Worm (Caenorhabditis elegans) whole organism, early embryonic: ENCODE measurements around the gene fbxa-155.

Experiments
- B0310.2 ChIP-seq: sonication (generic microtip); optimal IDR thresholded peaks from 2 replicates; lab custom pipeline; 2016; ENCODE audit warnings: mild to moderate bottlenecking, missing genetic modification characterization, missing compliant biosample characterization
- F13C5.2 ChIP-seq: sonication (generic microtip); optimal IDR thresholded peaks from 2 replicates; lab custom pipeline; 2017; ENCODE audit warnings: mild to moderate bottlenecking, missing genetic modification characterization, inconsistent platforms, missing compliant biosample characterization
- aly-1 ChIP-seq: sonication (generic microtip); optimal IDR thresholded peaks from 2 replicates; lab custom pipeline; 2016; ENCODE audit warnings: missing genetic modification characterization, missing compliant biosample characterization
- ama-1 ChIP-seq: fragments of 150-350 bp; optimal IDR thresholded peaks from 2 replicates; lab custom pipeline; 2014
- ceh-13 ChIP-seq: fragments of 200-800 bp; sonication (Bioruptor generic); optimal IDR thresholded peaks from 2 replicates; lab custom pipeline; 2018; ENCODE audit warnings: mild to moderate bottlenecking, missing genetic modification characterization, missing compliant biosample characterization
- ceh-36 ChIP-seq: sonication (generic microtip); optimal IDR thresholded peaks from 2 replicates; lab custom pipeline; 2016; ENCODE audit warnings: missing genetic modification characterization, inconsistent platforms, missing compliant biosample characterization
- ets-7 ChIP-seq: sonication (generic microtip); optimal IDR thresholded peaks from 2 replicates; lab custom pipeline; 2016; ENCODE audit warnings: missing genotype, missing genetic modification characterization, missing compliant biosample characterization
- flt-1 ChIP-seq: fragments of 200-800 bp; sonication (Bioruptor generic); IDR thresholded peaks from 2 replicates; pipeline ENCODE4 v1.3.6; 2022; ENCODE audit warnings: missing genetic modification characterization, missing compliant biosample characterization
- hmbx-1 ChIP-seq: sonication (generic microtip); optimal IDR thresholded peaks from 2 replicates; lab custom pipeline; 2016; ENCODE audit warnings: mild to moderate bottlenecking, missing genetic modification characterization, missing compliant biosample characterization
- hmg-4 ChIP-seq: fragments of 200-800 bp; sonication (Bioruptor generic); optimal IDR thresholded peaks from 2 replicates; lab custom pipeline; 2018; ENCODE audit warnings: mild to moderate bottlenecking, missing genetic modification characterization, missing compliant biosample characterization
- hnd-1 ChIP-seq: sonication (generic microtip); optimal IDR thresholded peaks from 2 replicates; lab custom pipeline; 2016; ENCODE audit warnings: missing genetic modification characterization, missing compliant biosample characterization
- pes-1 ChIP-seq: fragments of 200-800 bp; sonication (Bioruptor generic); IDR thresholded peaks from 2 replicates; pipeline ENCODE4 v1.3.6; 2022; ENCODE audit warnings: missing genetic modification reagents, missing genetic modification characterization, missing compliant biosample characterization
- scrt-1 ChIP-seq: fragments of 200-800 bp; sonication (Bioruptor generic); IDR thresholded peaks from 2 replicates; pipeline ENCODE4 v1.3.6; 2022; ENCODE audit warnings: missing genetic modification characterization, missing compliant biosample characterization
- sea-1 ChIP-seq: fragments of 200-800 bp; sonication (Bioruptor generic); conservative IDR thresholded peaks from 2 replicates; pipeline ENCODE4 v1.3.6; 2022; ENCODE audit warnings: missing genetic modification characterization, missing compliant biosample characterization
- tbx-11 ChIP-seq: fragments of 200-800 bp; sonication (Bioruptor generic); IDR thresholded peaks from 2 replicates; pipeline ENCODE4 v1.3.6; 2022; ENCODE audit warnings: missing genetic modification characterization, missing compliant biosample characterization
- tbx-37 ChIP-seq: fragments of 200-800 bp; sonication (Bioruptor generic); conservative IDR thresholded peaks from 2 replicates; pipeline ENCODE4 v1.3.6; 2022; ENCODE audit warnings: missing genetic modification reagents, missing genetic modification characterization, missing compliant biosample characterization
- tra-4 ChIP-seq: sonication (generic microtip); optimal IDR thresholded peaks from 2 replicates; lab custom pipeline; 2017; ENCODE audit warnings: missing genetic modification characterization, missing compliant biosample characterization

Gene fbxa-155

DNA sequence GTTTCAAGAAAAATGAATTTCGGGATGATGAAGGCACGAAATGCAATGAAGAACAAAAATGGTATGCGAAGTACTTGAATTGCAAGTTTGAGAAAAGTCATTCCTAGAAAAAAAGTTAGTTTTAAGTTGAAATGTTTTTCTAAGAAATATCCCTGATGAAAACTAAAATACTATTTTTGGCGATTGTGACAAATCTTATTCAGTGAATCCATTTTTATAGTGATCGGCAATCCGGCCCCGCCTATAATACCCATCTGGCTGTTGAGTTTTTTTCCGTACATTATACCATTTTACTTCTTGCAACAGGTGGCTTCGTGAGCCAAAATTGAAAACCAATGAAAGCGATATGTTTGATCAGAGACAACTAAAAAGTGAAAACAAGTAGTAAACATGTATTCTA, 10.8 kb downstream of the fbxa-155 start, which contains the start of gene C05B5.17:
TSS of gene C05B5.17 (minus strand) at position 101 of the 400 bp plus-strand sequence.
- TF ChIP-seq aly-1 (tag; lab: Kevin White, UChicago) (no peak), scrt-1 (GFP tag; lab: Robert Waterston, UW) (no peak), F13C5.2 (tag; lab: Kevin White, UChicago) (no peak), ceh-13 (GFP tag; lab: Kevin White, UChicago) (no peak), tbx-11 (GFP tag; lab: Robert Waterston, UW) (no peak), tra-4 (no peak), pes-1 (GFP tag; lab: Robert Waterston, UW) (no peak), hnd-1 (tag; lab: Kevin White, UChicago) (no peak), sea-1 (GFP tag; lab: Robert Waterston, UW) (no peak), flt-1 (GFP tag; lab: Robert Waterston, UW) (no peak), B0310.2 (tag; lab: Kevin White, UChicago) (no peak), ceh-36 (no peak), tbx-37 (GFP tag; lab: Robert Waterston, UW) (no peak), ama-1 (no peak)

DNA sequence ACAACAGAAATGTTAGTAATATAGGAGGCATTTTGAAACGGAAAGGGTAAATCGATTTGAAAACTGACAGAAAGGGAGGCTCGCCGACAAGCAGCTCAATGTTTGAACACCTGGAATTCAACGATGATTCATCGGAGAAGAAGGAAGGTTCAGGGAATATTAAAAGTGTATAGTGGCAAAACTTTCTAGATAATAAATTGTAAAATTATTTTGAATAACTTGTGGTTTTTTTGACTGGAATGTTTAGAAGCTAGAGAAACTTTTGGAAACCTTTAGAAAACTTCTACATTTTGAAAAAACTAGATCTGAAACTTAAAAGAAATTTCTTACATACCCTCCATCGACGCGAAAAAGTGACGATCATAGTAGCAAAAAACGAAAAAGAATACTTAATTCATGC, 12.1 kb downstream of the fbxa-155 start, which contains the start of gene pqn-8:
TSS of gene pqn-8 (minus strand) at position 101 of the 400 bp plus-strand sequence.
- TF ChIP-seq tbx-11 (GFP tag; lab: Robert Waterston, UW) (no peak), hmg-4 (GFP tag; lab: Kevin White, UChicago) (no peak), F13C5.2 (tag; lab: Kevin White, UChicago) (no peak), pes-1 (GFP tag; lab: Robert Waterston, UW) (no peak), ama-1 (no peak), tbx-37 (GFP tag; lab: Robert Waterston, UW) (no peak), tra-4 (no peak), sea-1 (GFP tag; lab: Robert Waterston, UW) (no peak), ceh-13 (GFP tag; lab: Kevin White, UChicago) (no peak), hnd-1 (tag; lab: Kevin White, UChicago) (no peak), B0310.2 (tag; lab: Kevin White, UChicago) (no peak), scrt-1 (GFP tag; lab: Robert Waterston, UW) (no peak), ets-7 (no peak), aly-1 (tag; lab: Kevin White, UChicago) (no peak), ceh-36 (no peak), flt-1 (GFP tag; lab: Robert Waterston, UW) (no peak)

DNA sequence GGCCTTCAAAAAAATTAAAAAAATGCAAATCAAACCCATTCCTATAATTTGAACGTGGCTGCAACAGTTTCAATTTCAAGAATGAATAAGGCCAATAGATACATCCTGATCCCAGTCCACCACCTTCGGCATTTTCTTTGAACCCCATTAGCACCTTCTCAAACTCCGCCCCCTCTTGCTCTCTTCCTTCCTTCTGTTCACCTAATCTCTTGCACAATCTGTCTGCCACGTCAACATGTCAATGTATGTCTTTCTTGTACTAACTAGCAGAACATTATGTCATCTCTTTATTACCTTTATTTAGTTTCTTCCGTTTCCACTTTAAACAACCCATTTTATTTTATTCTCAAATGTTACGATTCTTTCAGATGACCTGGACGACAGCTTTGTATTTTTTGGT, 16.5 kb downstream of the fbxa-155 start, which contains the start of gene C05B5.4:
TSS of gene C05B5.4 (plus strand) at position 351 of the 400 bp plus-strand sequence.
- TF ChIP-seq hmbx-1 (no peak), scrt-1 (GFP tag; lab: Robert Waterston, UW) (no peak), tbx-37 (GFP tag; lab: Robert Waterston, UW) (no peak), sea-1 (GFP tag; lab: Robert Waterston, UW) (no peak), pes-1 (GFP tag; lab: Robert Waterston, UW) (no peak), F13C5.2 (tag; lab: Kevin White, UChicago) (no peak), hnd-1 (tag; lab: Kevin White, UChicago) (no peak), tra-4 (no peak), tbx-11 (GFP tag; lab: Robert Waterston, UW) (no peak), B0310.2 (tag; lab: Kevin White, UChicago) (no peak), hmg-4 (GFP tag; lab: Kevin White, UChicago) (no peak), ceh-13 (GFP tag; lab: Kevin White, UChicago) (no peak), ets-7 (no peak), ama-1 (no peak), aly-1 (tag; lab: Kevin White, UChicago) (no peak), flt-1 (GFP tag; lab: Robert Waterston, UW) (no peak)

ce11 chrIII:9991324-9991723, 18.7 kb downstream of the fbxa-155 start:
- TF ChIP-seq tbx-37 (GFP tag; lab: Robert Waterston, UW): no peak
- no peak for TF ChIP-seq tbx-11 (GFP tag; lab: Robert Waterston, UW)
- TF ChIP-seq scrt-1 (GFP tag; lab: Robert Waterston, UW): no peak
- no peak for TF ChIP-seq aly-1 (tag; lab: Kevin White, UChicago)
- TF ChIP-seq pes-1 (GFP tag; lab: Robert Waterston, UW): no peak
- no peak for TF ChIP-seq hmbx-1
- no peak for TF ChIP-seq F13C5.2 (tag; lab: Kevin White, UChicago)
- TF ChIP-seq B0310.2 (tag; lab: Kevin White, UChicago): no peak
- no peak for TF ChIP-seq hnd-1 (tag; lab: Kevin White, UChicago)
- TF ChIP-seq flt-1 (GFP tag; lab: Robert Waterston, UW): no peak
- no peak for TF ChIP-seq ets-7
- TF ChIP-seq tra-4: no peak
- no peak for TF ChIP-seq ama-1

ce11 chrIII:9988352-9988751, 21.7 kb downstream of the fbxa-155 start, which contains the start of gene C05B5.1:
Gene C05B5.1 (minus strand): TSS chrIII:9988452.
- no peak for TF ChIP-seq hmg-4 (GFP tag; lab: Kevin White, UChicago)
- TF ChIP-seq ceh-36: no peak
- TF ChIP-seq flt-1 (GFP tag; lab: Robert Waterston, UW): no peak
- TF ChIP-seq ama-1: no peak
- no peak for TF ChIP-seq aly-1 (tag; lab: Kevin White, UChicago)
- no peak for TF ChIP-seq hmbx-1

- TF ChIP-seq tbx-11 (GFP tag; lab: Robert Waterston, UW) (no peak), hnd-1 (tag; lab: Kevin White, UChicago) (no peak), scrt-1 (GFP tag; lab: Robert Waterston, UW) (no peak), F13C5.2 (tag; lab: Kevin White, UChicago) (no peak), tra-4 (no peak), pes-1 (GFP tag; lab: Robert Waterston, UW) (no peak), aly-1 (tag; lab: Kevin White, UChicago) (no peak), sea-1 (GFP tag; lab: Robert Waterston, UW) (no peak), ceh-13 (GFP tag; lab: Kevin White, UChicago) (no peak), hmg-4 (GFP tag; lab: Kevin White, UChicago) (no peak), flt-1 (GFP tag; lab: Robert Waterston, UW) (no peak), tbx-37 (GFP tag; lab: Robert Waterston, UW) (no peak), hmbx-1 (no peak), ama-1 (no peak)
Observed at ce11 chrIII:9986827-9987429, 23.1 kb downstream of the fbxa-155 start, which contains the start of gene C05B5.12. Gene C05B5.12 (plus strand): TSS chrIII:9987379.
